Worm (Caenorhabditis elegans) whole organism, L3 larva: ENCODE data around the gene F49H6.5.

Experiments
- aly-2 ChIP-seq: fragments of 150-350 bp; optimal IDR thresholded peaks from 2 replicates; lab custom pipeline; 2014; ENCODE audit warnings: missing biosample characterization, missing genetic modification characterization
- ceh-82 ChIP-seq: fragments of 150-350 bp; optimal IDR thresholded peaks from 2 replicates; lab custom pipeline; 2014; ENCODE audit warnings: missing biosample characterization, missing genetic modification characterization
- daf-12 ChIP-seq: fragments of 150-350 bp; optimal IDR thresholded peaks from 2 replicates; lab custom pipeline; 2014; ENCODE audit warnings: missing biosample characterization, missing genetic modification reagents, missing genetic modification characterization
- elt-1 ChIP-seq: fragments of 150-350 bp; optimal IDR thresholded peaks from 2 replicates; lab custom pipeline; 2014; ENCODE audit warnings: missing biosample characterization, missing genetic modification characterization
- nhr-28 ChIP-seq: fragments of 150-350 bp; optimal IDR thresholded peaks from 2 replicates; lab custom pipeline; 2014; ENCODE audit warnings: missing biosample characterization, missing genetic modification characterization
- ztf-11 ChIP-seq: fragments of 150-350 bp; optimal IDR thresholded peaks from 2 replicates; lab custom pipeline; 2014; ENCODE audit warnings: missing biosample characterization, missing genetic modification characterization

DNA sequence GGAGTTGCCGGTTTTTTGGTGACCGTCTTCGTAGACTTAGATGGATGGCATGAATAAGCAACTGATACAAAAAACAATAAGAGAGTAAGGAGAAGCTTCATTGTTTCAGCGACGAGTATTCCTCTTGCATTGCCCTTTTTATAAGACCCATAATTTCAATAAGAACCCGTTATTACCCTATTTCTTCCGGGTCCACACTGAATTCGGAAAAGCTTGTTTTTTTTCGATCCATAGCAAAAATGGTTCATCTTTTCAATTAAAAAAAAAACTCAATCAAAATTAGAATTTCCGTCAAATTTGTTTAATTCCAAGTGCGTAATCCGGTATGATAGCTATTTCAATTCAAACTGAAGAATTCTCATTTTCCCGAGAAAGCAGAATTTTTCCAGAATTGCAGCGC, 36.0 kb upstream of the F49H6.5 start, which contains the start of gene Y102A5C.40:
- TF ChIP-seq ztf-11 (tag; lab: Kevin White, UChicago) (no peak), aly-2 (tag; lab: Kevin White, UChicago) (no peak), daf-12 (tag; lab: Kevin White, UChicago) (no peak), nhr-28 (tag; lab: Kevin White, UChicago) (no peak), ceh-82 (tag; lab: Kevin White, UChicago) (no peak), elt-1 (tag; lab: Kevin White, UChicago) (no peak)
